Worm (Caenorhabditis elegans): ENCODE data around the gene F14F9.6.

The F14F9.6 gene

ce11 chrV:5131380-5131779 lies 14.9 kb downstream of the F14F9.6 start (continued):
- TF ChIP-seq lin-1 (GFP tag; IDR thresholded peaks at IDR 0.05) (no peak), dmd-6 (GFP tag; IDR thresholded peaks at IDR 0.05) (no peak; the same call in 1 of the 2 replicates), hlh-11 (tag; optimal IDR thresholded peaks at IDR 0.05) (peak; percentile 19), nhr-11 (tag; optimal IDR thresholded peaks at IDR 0.05) (peak; percentile 35), lir-3 (tag; optimal IDR thresholded peaks at IDR 0.05) (no peak)

- no peak for TF ChIP-seq pqm-1 (tag; optimal IDR thresholded peaks at IDR 0.05)
- peak in 1 of 2 experiments; percentile 4 for TF ChIP-seq unc-62 (GFP tag; optimal IDR thresholded peaks at IDR 0.05 in 1 of 2)
- no peak for TF ChIP-seq unc-62 (tag; optimal IDR thresholded peaks at IDR 0.05)
- peak; percentile 79 for TF ChIP-seq aha-1 (tag)
These were observed 16.3 kb downstream of the F14F9.6 start, which contains the start of gene F14F9.8 for ce11 chrV:5130018-5130417. TSS of gene F14F9.8 (plus strand) at chrV:5130318.

- TF ChIP-seq mxl-2 (GFP tag; conservative IDR thresholded peaks at IDR 0.05), result no peak
- TF ChIP-seq T20F7.1 (GFP tag; optimal IDR thresholded peaks at IDR 0.05), result no peak
- TF ChIP-seq saeg-2 (GFP tag; IDR thresholded peaks at IDR 0.05), result no peak
- TF ChIP-seq rbr-2 (tag; optimal IDR thresholded peaks at IDR 0.05), result no peak
- TF ChIP-seq spr-3 (GFP tag; optimal IDR thresholded peaks at IDR 0.05), result no peak
- TF ChIP-seq hlh-30 (tag; optimal IDR thresholded peaks at IDR 0.05; ENCODE audit: insufficient read depth), result no peak
- TF ChIP-seq duxl-1 (tag; optimal IDR thresholded peaks at IDR 0.05; ENCODE audit: poor library complexity), result no peak
- no peak for TF ChIP-seq set-16 (GFP tag; IDR thresholded peaks at IDR 0.05)
- no peak for TF ChIP-seq dmd-9 (GFP tag; IDR thresholded peaks at IDR 0.05)
These were observed 19.5 kb downstream of the F14F9.6 start, which contains the start of gene F14F9.5 for ce11 chrV:5126793-5127192. TSS of gene F14F9.5 (plus strand) at chrV:5127093.

ce11 chrV:5119679-5120078 lies 26.6 kb downstream of the F14F9.6 start, which contains the start of gene sid-1:
TSS of gene sid-1 (plus strand) at chrV:5119970.
- no peak for TF ChIP-seq daf-16 (GFP tag; optimal IDR thresholded peaks at IDR 0.05)
- TF ChIP-seq daf-16 (tag; optimal IDR thresholded peaks at IDR 0.05), result peak; percentile 81
- TF ChIP-seq skn-1 (tag; optimal IDR thresholded peaks at IDR 0.05), result no peak
- peak; percentile 5 for TF ChIP-seq dve-1 (tag; optimal IDR thresholded peaks at IDR 0.05; ENCODE audit: insufficient read depth)
- no peak for TF ChIP-seq lin-1 (GFP tag; IDR thresholded peaks at IDR 0.05)
- peak; percentile 59 for TF ChIP-seq pqm-1 (tag; optimal IDR thresholded peaks at IDR 0.05)
- peak; percentile 54 for TF ChIP-seq nhr-28 (tag; optimal IDR thresholded peaks at IDR 0.05)
- TF ChIP-seq tra-1 (GFP tag; IDR thresholded peaks at IDR 0.05), result no peak
- peak; percentile 8; the same call in 1 of the 2 replicates for TF ChIP-seq dmd-6 (GFP tag; IDR thresholded peaks at IDR 0.05)
- no peak for TF ChIP-seq lin-38 (GFP tag; IDR thresholded peaks at IDR 0.05)
- no peak for TF ChIP-seq gei-8 (GFP tag; optimal IDR thresholded peaks at IDR 0.05)
- TF ChIP-seq F26F4.8 (GFP tag; conservative IDR thresholded peaks at IDR 0.05), result no peak

ce11 chrV:5119109-5119508 lies 27.2 kb downstream of the F14F9.6 start, which contains the start of gene C04F5.9:
TSS of gene C04F5.9 (minus strand) at chrV:5119209.
- TF ChIP-seq nhr-48 (tag; optimal IDR thresholded peaks at IDR 0.05), result no peak
- peak; percentile 21 for TF ChIP-seq mes-2 (tag; optimal IDR thresholded peaks at IDR 0.05; ENCODE audit: poor library complexity, severe bottlenecking)
- no peak for TF ChIP-seq ceh-44 (GFP tag; IDR thresholded peaks at IDR 0.05)
- no peak for TF ChIP-seq ama-1 (optimal IDR thresholded peaks at IDR 0.05)

- TF ChIP-seq F37D6.2 (tag; optimal IDR thresholded peaks at IDR 0.05) (no peak), zfp-3 (GFP tag; conservative IDR thresholded peaks at IDR 0.05) (no peak), dmd-8 (GFP tag; IDR thresholded peaks at IDR 0.05) (no peak), nhr-42 (GFP tag; IDR thresholded peaks at IDR 0.05) (no peak), set-16 (GFP tag; IDR thresholded peaks at IDR 0.05) (no peak), unc-39 (tag; optimal IDR thresholded peaks at IDR 0.05) (no peak), fkh-10 (GFP tag; optimal IDR thresholded peaks at IDR 0.05) (no peak), ZK337.2 (GFP tag; IDR thresholded peaks at IDR 0.05) (no peak), mes-2 (tag; optimal IDR thresholded peaks at IDR 0.05; ENCODE audit: poor library complexity, severe bottlenecking) (no peak), zag-1 (tag; optimal IDR thresholded peaks at IDR 0.05) (no peak), lin-13 (GFP tag; optimal IDR thresholded peaks at IDR 0.05) (no peak), nhr-25 (tag; optimal IDR thresholded peaks at IDR 0.05; ENCODE audit: borderline replicate concordance, insufficient read depth) (no peak), lir-3 (tag; optimal IDR thresholded peaks at IDR 0.05) (no peak), tra-1 (GFP tag; IDR thresholded peaks at IDR 0.05) (no peak), dmd-6 (GFP tag; IDR thresholded peaks at IDR 0.05) (no peak), cey-2 (tag; optimal IDR thresholded peaks at IDR 0.05; ENCODE audit: borderline replicate concordance, insufficient read depth) (no peak)
These were observed 32.6 kb downstream of the F14F9.6 start, which contains the start of gene C04F5.8 for ce11 chrV:5113654-5114053. TSS of gene C04F5.8 (minus strand) at chrV:5113754.

Data from whole organism, L4 larva.